Worm (Caenorhabditis elegans): Measurements from ENCODE around the gene pkg-2.
A peak's percentile ranks its signal among the peaks of the same experiment; 100 is the strongest.

DNA sequence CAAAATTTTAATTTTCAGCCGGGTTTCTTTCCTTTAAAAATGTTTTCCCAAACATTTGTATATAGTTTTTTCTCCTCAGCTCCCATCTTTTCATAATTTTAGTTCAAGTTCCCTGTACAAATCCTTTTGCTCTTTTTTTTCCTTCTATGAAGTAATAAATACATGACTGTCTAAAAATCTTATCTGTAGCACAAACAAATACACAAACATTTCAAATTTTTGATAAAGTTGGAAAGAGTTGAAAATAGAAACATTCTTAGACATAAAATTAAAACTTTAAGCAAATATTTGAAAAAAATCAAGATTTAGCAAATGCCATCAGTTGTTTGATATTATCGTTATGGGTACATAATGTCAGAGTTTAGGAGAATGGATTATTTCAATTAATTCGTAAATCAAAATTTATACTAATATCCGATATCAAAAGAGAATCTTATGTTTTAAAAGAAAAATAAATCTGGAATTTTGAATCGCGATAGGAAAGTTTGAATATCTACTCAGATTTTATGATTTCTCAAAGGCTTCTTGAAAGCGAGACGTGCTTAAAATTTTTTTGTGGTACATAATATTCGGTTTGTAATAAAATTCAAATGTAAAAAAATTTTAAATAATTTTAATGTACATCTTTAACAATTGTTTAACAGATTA is 17.4 kb downstream of the pkg-2 start:
- TF ChIP-seq nhr-237 (tag; optimal IDR thresholded peaks at IDR 0.05) (no peak), nhr-77 (tag; optimal IDR thresholded peaks at IDR 0.05) (no peak), unc-130 (tag; optimal IDR thresholded peaks at IDR 0.05) (no peak), efl-3 (GFP tag; optimal IDR thresholded peaks at IDR 0.05) (no peak), snu-23 (GFP tag; optimal IDR thresholded peaks at IDR 0.05) (no peak), lir-3 (tag; optimal IDR thresholded peaks at IDR 0.05; ENCODE audit: poor library complexity) (no peak), unc-62 (GFP tag; optimal IDR thresholded peaks at IDR 0.05) (no peak), nhr-90 (tag; optimal IDR thresholded peaks at IDR 0.05; ENCODE audit: poor library complexity) (peak; percentile 29)

Measured in whole organism, L1 larva.